Fruit fly (Drosophila melanogaster): ENCODE measurements around the gene CG31777.

Gene CG31777

dm6 chr2L:3706963-3707362 is at the start of gene CG31777:
Gene CG31777, minus strand, starts transcription at chr2L:3707063.
- TF ChIP-seq h (optimal IDR thresholded peaks at IDR 0.05) (no peak), insv (optimal IDR thresholded peaks at IDR 0.05) (no peak), Myc (optimal IDR thresholded peaks at IDR 0.05) (no peak), Sin3A (optimal IDR thresholded peaks at IDR 0.05) (no peak)

DNA sequence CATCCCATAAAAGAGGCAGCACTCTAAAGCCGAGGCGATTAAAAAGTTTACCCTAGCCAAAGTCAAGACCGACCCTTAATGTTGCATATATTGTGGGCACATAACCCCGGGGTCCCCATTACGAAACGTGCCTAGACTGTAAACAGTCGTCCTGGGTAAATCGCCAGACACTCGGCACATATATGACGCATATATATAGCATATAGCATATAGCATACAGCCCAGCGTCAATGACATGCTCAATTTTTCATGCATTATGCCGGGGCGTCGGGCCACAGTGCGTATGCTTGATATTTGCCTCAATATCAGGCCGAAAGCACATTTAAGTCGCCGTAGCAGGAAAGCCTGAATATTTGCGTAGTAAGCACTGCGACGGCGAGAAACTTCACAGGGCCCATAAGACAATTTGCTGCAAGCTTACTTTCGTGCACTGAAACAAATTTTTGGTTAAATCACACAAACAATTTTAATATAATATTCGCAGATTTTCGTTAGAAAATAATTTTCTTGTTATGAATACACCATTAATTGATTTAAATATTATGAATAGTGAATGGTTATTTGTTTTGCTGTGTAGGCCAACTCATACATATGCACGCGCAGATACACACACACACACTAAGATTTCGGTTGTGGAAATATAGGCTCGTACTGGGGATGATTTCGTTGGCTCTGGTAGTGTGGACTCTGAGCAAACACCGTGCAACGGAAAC is 48.1 kb upstream of the CG31777 start:
- TF ChIP-seq psq (optimal IDR thresholded peaks at IDR 0.05) (no peak), Myc (optimal IDR thresholded peaks at IDR 0.05) (no peak), Sin3A (optimal IDR thresholded peaks at IDR 0.05) (no peak), ttk (optimal IDR thresholded peaks at IDR 0.05) (no peak), insv (optimal IDR thresholded peaks at IDR 0.05) (no peak), h (optimal IDR thresholded peaks at IDR 0.05) (no peak)

- TF ChIP-seq psq (optimal IDR thresholded peaks at IDR 0.05) (no peak), h (optimal IDR thresholded peaks at IDR 0.05) (no peak), insv (optimal IDR thresholded peaks at IDR 0.05) (no peak), Sin3A (optimal IDR thresholded peaks at IDR 0.05) (no peak), ttk (optimal IDR thresholded peaks at IDR 0.05) (no peak), Myc (optimal IDR thresholded peaks at IDR 0.05) (no peak)
Measured at dm6 chr2L:3748691-3749090, 41.8 kb upstream of the CG31777 start.

DNA sequence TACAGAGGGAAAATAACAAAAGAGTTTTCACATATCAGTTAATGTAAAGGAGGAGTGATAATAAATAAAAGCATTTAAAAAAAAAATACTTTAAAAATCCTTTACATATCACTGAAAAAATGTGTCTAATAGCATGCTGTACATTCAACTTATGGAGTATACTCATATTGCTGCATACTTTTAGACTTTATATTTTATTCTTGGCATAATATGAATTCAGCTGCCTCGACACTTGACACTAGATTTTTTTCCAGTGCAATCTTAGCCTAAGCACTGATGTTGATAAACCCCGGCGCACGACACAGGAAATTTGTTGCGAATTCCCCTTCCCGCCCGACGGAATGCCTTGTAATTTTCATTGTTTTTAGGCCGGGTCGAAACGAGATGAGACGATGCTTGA is 33.6 kb upstream of the CG31777 start:
- TF ChIP-seq Sin3A (optimal IDR thresholded peaks at IDR 0.05) (no peak), ttk (optimal IDR thresholded peaks at IDR 0.05) (no peak)

dm6 chr2L:3737682-3738081 is 30.8 kb upstream of the CG31777 start:
- TF ChIP-seq insv (optimal IDR thresholded peaks at IDR 0.05) (no peak), ttk (optimal IDR thresholded peaks at IDR 0.05) (no peak), psq (optimal IDR thresholded peaks at IDR 0.05) (no peak), Myc (optimal IDR thresholded peaks at IDR 0.05) (no peak), Sin3A (optimal IDR thresholded peaks at IDR 0.05) (no peak), h (optimal IDR thresholded peaks at IDR 0.05) (no peak)

- TF ChIP-seq Sin3A (optimal IDR thresholded peaks at IDR 0.05): no peak
- TF ChIP-seq Myc (optimal IDR thresholded peaks at IDR 0.05): no peak
- no peak for TF ChIP-seq ttk (optimal IDR thresholded peaks at IDR 0.05)
- no peak for TF ChIP-seq h (optimal IDR thresholded peaks at IDR 0.05)
- TF ChIP-seq insv (optimal IDR thresholded peaks at IDR 0.05): no peak
Measured at dm6 chr2L:3737003-3737662, 30.3 kb upstream of the CG31777 start.

DNA sequence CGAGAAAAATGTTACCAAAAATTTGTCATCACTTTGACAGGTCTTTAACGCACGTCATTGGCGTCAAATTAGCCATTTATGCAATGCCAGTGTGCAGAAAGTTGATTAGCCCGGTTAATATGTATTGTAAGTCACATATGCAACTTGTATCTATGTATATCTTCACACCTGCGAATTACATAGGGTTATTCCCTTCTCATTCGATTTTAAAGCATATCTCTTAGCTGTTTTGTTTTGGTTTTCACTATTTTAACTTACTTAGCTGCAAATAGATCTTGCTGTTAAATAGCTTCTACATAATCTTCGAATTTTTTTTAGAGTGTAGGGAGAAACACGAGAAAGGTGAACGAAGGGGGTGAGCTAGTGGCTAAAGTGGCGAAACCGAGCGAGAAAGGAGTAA is 24.2 kb upstream of the CG31777 start:
- TF ChIP-seq h (optimal IDR thresholded peaks at IDR 0.05): no peak

- TF ChIP-seq ttk (optimal IDR thresholded peaks at IDR 0.05) (no peak), insv (optimal IDR thresholded peaks at IDR 0.05) (no peak), h (optimal IDR thresholded peaks at IDR 0.05) (no peak), psq (optimal IDR thresholded peaks at IDR 0.05) (no peak), Sin3A (optimal IDR thresholded peaks at IDR 0.05) (no peak), Myc (optimal IDR thresholded peaks at IDR 0.05) (no peak)
Measured at dm6 chr2L:3730182-3730975, 23.5 kb upstream of the CG31777 start, which contains the start of gene CG10019. Gene CG10019, plus strand, starts transcription at chr2L:3730466.

- TF ChIP-seq ttk (optimal IDR thresholded peaks at IDR 0.05): no peak
Measured at dm6 chr2L:3729635-3730034, 22.8 kb upstream of the CG31777 start.

dm6 chr2L:3719414-3719959 is 12.6 kb upstream of the CG31777 start:
- TF ChIP-seq psq (optimal IDR thresholded peaks at IDR 0.05) (no peak), Myc (optimal IDR thresholded peaks at IDR 0.05) (no peak), ttk (optimal IDR thresholded peaks at IDR 0.05) (no peak), h (optimal IDR thresholded peaks at IDR 0.05) (no peak), Sin3A (optimal IDR thresholded peaks at IDR 0.05) (no peak), insv (optimal IDR thresholded peaks at IDR 0.05) (no peak)

DNA sequence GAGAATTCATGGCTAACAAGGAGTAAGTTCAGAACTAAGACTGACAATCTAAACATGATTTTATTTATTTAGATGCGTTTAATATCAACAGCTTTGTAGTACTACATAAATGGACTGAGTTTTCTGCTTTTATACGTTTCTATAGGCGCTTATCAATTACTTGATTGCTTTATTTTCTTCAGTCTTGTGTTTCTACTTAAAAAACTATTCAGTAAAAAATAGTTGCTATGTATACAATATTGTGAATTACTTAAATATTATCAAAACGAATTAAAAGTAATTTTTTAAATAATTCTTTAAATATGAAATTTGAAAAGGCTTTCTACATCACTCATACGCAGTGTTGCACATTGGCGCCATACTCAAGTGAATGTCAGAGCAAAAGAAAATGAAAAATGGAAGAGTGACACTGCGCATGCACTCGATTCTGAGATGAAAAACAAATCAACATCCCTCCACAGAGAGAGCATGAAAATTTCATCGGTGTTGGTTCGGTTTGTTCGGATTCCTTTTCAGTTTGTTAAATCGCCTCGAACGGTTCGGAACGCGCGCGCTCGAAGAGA is 10.9 kb upstream of the CG31777 start, which contains the start of the genes lectin-24A and Shaw:
TSS of gene lectin-24A (minus strand) at position 101 of the 563 bp plus-strand sequence.
TSS of gene Shaw (plus strand) at position 513 of the 563 bp plus-strand sequence.
- no peak for TF ChIP-seq Myc (optimal IDR thresholded peaks at IDR 0.05)
- TF ChIP-seq ttk (optimal IDR thresholded peaks at IDR 0.05): no peak
- no peak for TF ChIP-seq insv (optimal IDR thresholded peaks at IDR 0.05)
- TF ChIP-seq psq (optimal IDR thresholded peaks at IDR 0.05): no peak
- TF ChIP-seq h (optimal IDR thresholded peaks at IDR 0.05): no peak
- TF ChIP-seq Sin3A (optimal IDR thresholded peaks at IDR 0.05): no peak

dm6 chr2L:3713545-3714156 is 6.8 kb upstream of the CG31777 start:
- TF ChIP-seq insv (optimal IDR thresholded peaks at IDR 0.05) (no peak), psq (optimal IDR thresholded peaks at IDR 0.05) (no peak), Sin3A (optimal IDR thresholded peaks at IDR 0.05) (no peak), Myc (optimal IDR thresholded peaks at IDR 0.05) (no peak), h (optimal IDR thresholded peaks at IDR 0.05) (no peak)
